Worm (Caenorhabditis elegans) whole organism, young adult: ENCODE results near the gene cyp-13A7.

Experiments
- B0019.2 ChIP-seq: fragments of 200-800 bp; sonication (Bioruptor generic); conservative IDR thresholded peaks from 2 replicates; pipeline ENCODE4 v1.3.6; 2022; ENCODE audit warnings: missing genetic modification reagents, missing genetic modification characterization, missing compliant biosample characterization
- D2030.7 ChIP-seq: fragments of 200-800 bp; sonication (Bioruptor generic); IDR thresholded peaks from 2 replicates; pipeline ENCODE4 v1.3.6; 2022; ENCODE audit warnings: missing genetic modification reagents, missing genetic modification characterization, missing compliant biosample characterization
- F10E7.11 ChIP-seq: sonication (generic microtip); optimal IDR thresholded peaks from 2 replicates; lab custom pipeline; 2017; ENCODE audit warnings: mild to moderate bottlenecking, missing genetic modification characterization, moderate library complexity, missing compliant biosample characterization
- F22D6.2 ChIP-seq: sonication (generic microtip); optimal IDR thresholded peaks from 2 replicates; lab custom pipeline; 2016; ENCODE audit warnings: mild to moderate bottlenecking, missing genetic modification characterization, missing compliant biosample characterization
- F23B12.7 ChIP-seq: sonication (generic microtip); optimal IDR thresholded peaks from 2 replicates; lab custom pipeline; 2017; ENCODE audit warnings: missing genetic modification characterization, mild to moderate bottlenecking, missing compliant biosample characterization, antibody characterized with exemption, moderate library complexity; ENCODE audit not compliant: insufficient read depth
- F37B4.10 ChIP-seq: fragments of 200-800 bp; sonication (Bioruptor generic); IDR thresholded peaks from 2 replicates; pipeline ENCODE4 v1.3.6; 2022; ENCODE audit warnings: missing genetic modification characterization, missing compliant biosample characterization
- F39B2.1 ChIP-seq: fragments of 200-800 bp; sonication (Bioruptor generic); IDR thresholded peaks from 2 replicates; pipeline ENCODE4 v1.3.6; 2022; ENCODE audit warnings: missing genetic modification reagents, missing genetic modification characterization, missing compliant biosample characterization
- F55B11.4 ChIP-seq: sonication (generic microtip); optimal IDR thresholded peaks from 2 replicates; lab custom pipeline; 2016; ENCODE audit warnings: missing compliant biosample characterization, missing genetic modification characterization, borderline replicate concordance; ENCODE audit not compliant: insufficient read depth
- F57A8.1 ChIP-seq: fragments of 200-800 bp; sonication (Bioruptor generic); optimal IDR thresholded peaks from 2 replicates; lab custom pipeline; 2018; ENCODE audit warnings: mild to moderate bottlenecking, missing genetic modification characterization, moderate library complexity, missing compliant biosample characterization
- T07F8.4 ChIP-seq: sonication (generic microtip); optimal IDR thresholded peaks from 2 replicates; lab custom pipeline; 2016; ENCODE audit warnings: mild to moderate bottlenecking, missing genetic modification characterization, moderate library complexity, missing compliant biosample characterization
- Y53F4B.3 ChIP-seq: fragments of 200-800 bp; sonication (Bioruptor generic); IDR thresholded peaks from 2 replicates; pipeline ENCODE4 v1.3.6; 2022; ENCODE audit warnings: missing genetic modification reagents, missing genetic modification characterization, missing compliant biosample characterization
- Y53G8AR.9 ChIP-seq: fragments of 200-800 bp; sonication (Bioruptor generic); conservative IDR thresholded peaks from 2 replicates; pipeline ENCODE4 v1.3.6; 2022; ENCODE audit warnings: missing genetic modification reagents, missing genetic modification characterization, missing compliant biosample characterization
- ama-1 ChIP-seq, 3 experiments: fragments of 150-350 bp in 1 of 3; sonication (generic microtip) in 2 of 3; optimal IDR thresholded peaks; 2 replicates each; lab custom pipeline; 2014 to 2018; ENCODE audit warnings: missing biosample characterization in 2 of 3, missing genetic modification characterization in 2 of 3, missing genetic modification reagents in 2 of 3
- aptf-2 ChIP-seq: fragments of 200-800 bp; sonication (Bioruptor generic); conservative IDR thresholded peaks from 2 replicates; pipeline ENCODE4 v1.3.6; 2022; ENCODE audit warnings: missing genetic modification reagents, missing genetic modification characterization, missing compliant biosample characterization
- aptf-3 ChIP-seq: fragments of 200-800 bp; sonication (Bioruptor generic); IDR thresholded peaks from 2 replicates; pipeline ENCODE4 v1.3.6; 2022; ENCODE audit warnings: missing genetic modification characterization, missing compliant biosample characterization
- attf-3 ChIP-seq: fragments of 200-800 bp; sonication (Bioruptor generic); conservative IDR thresholded peaks from 2 replicates; pipeline ENCODE4 v1.3.6; 2022; ENCODE audit warnings: missing genetic modification reagents, missing genetic modification characterization, missing compliant biosample characterization
- bed-1 ChIP-seq: fragments of 200-800 bp; sonication (Bioruptor generic); IDR thresholded peaks from 2 replicates; pipeline ENCODE4 v1.3.6; 2022; ENCODE audit warnings: missing genetic modification reagents, missing genetic modification characterization, missing compliant biosample characterization
- bed-2 ChIP-seq: fragments of 200-800 bp; sonication (Bioruptor generic); IDR thresholded peaks from 2 replicates; pipeline ENCODE4 v1.3.6; 2022; ENCODE audit warnings: missing genetic modification reagents, missing genetic modification characterization, missing compliant biosample characterization
- ceh-40 ChIP-seq: fragments of 200-800 bp; sonication (Bioruptor generic); IDR thresholded peaks from 2 replicates; pipeline ENCODE4 v1.3.6; 2022; ENCODE audit warnings: missing genetic modification characterization, missing compliant biosample characterization
- dpl-1 ChIP-seq: fragments of 150-350 bp; optimal IDR thresholded peaks from 2 replicates; lab custom pipeline; 2014; ENCODE audit warnings: missing biosample characterization, missing genetic modification reagents, missing genetic modification characterization
- egl-44 ChIP-seq: fragments of 200-800 bp; sonication (Bioruptor generic); IDR thresholded peaks from 2 replicates; pipeline ENCODE4 v1.3.6; 2022; ENCODE audit warnings: missing genetic modification reagents, missing genetic modification characterization, missing compliant biosample characterization
- hlh-12 ChIP-seq: sonication (generic microtip); optimal IDR thresholded peaks from 2 replicates; lab custom pipeline; 2016; ENCODE audit warnings: missing genetic modification characterization, missing compliant biosample characterization
- hrde-1 ChIP-seq: sonication (generic microtip); optimal IDR thresholded peaks from 2 replicates; lab custom pipeline; 2016; ENCODE audit warnings: missing genetic modification characterization, mild to moderate bottlenecking, missing compliant biosample characterization, moderate library complexity, missing genotype, missing genetic modification reagents, borderline replicate concordance
- let-526 ChIP-seq: fragments of 200-800 bp; sonication (Bioruptor generic); IDR thresholded peaks from 2 replicates; pipeline ENCODE4 v1.3.6; 2022; ENCODE audit warnings: missing genetic modification reagents, missing genetic modification characterization, missing compliant biosample characterization
- lin-35 ChIP-seq, 3 experiments: fragments of 150-350 bp in 2 of 3; sonication (generic microtip) in 1 of 3; optimal IDR thresholded peaks; 2 replicates each; lab custom pipeline; 2014 to 2018; ENCODE audit warnings: missing biosample characterization in 3 of 3, missing genetic modification characterization in 3 of 3, missing genetic modification reagents in 3 of 3
- lin-40 ChIP-seq: sonication (generic microtip); optimal IDR thresholded peaks from 2 replicates; lab custom pipeline; 2016; ENCODE audit warnings: missing genetic modification characterization, mild to moderate bottlenecking, missing compliant biosample characterization, missing genotype, missing genetic modification reagents
- madf-10 ChIP-seq: sonication (generic microtip); optimal IDR thresholded peaks from 2 replicates; lab custom pipeline; 2016; ENCODE audit warnings: mild to moderate bottlenecking, missing genetic modification characterization, missing compliant biosample characterization
- madf-3 ChIP-seq: fragments of 200-800 bp; sonication (Bioruptor generic); IDR thresholded peaks from 2 replicates; pipeline ENCODE4 v1.3.6; 2022; ENCODE audit warnings: missing genetic modification reagents, missing genetic modification characterization, missing compliant biosample characterization
- madf-6 ChIP-seq: fragments of 200-800 bp; sonication (Bioruptor generic); IDR thresholded peaks from 2 replicates; pipeline ENCODE4 v1.3.6; 2022; ENCODE audit warnings: missing genetic modification reagents, missing genetic modification characterization, missing compliant biosample characterization
- mes-4 ChIP-seq: sonication (generic microtip); optimal IDR thresholded peaks from 2 replicates; lab custom pipeline; 2016; ENCODE audit warnings: missing genotype, missing genetic modification characterization, missing compliant biosample characterization
- mxl-1 ChIP-seq: sonication (generic microtip); optimal IDR thresholded peaks from 2 replicates; lab custom pipeline; 2016; ENCODE audit warnings: missing genetic modification characterization, missing compliant biosample characterization
- nfya-1 ChIP-seq: sonication (generic microtip); optimal IDR thresholded peaks from 2 replicates; lab custom pipeline; 2017; ENCODE audit warnings: antibody characterized with exemption, missing compliant biosample characterization, missing genetic modification characterization, borderline replicate concordance; ENCODE audit not compliant: insufficient read depth
- nfyb-1 ChIP-seq: fragments of 200-800 bp; sonication (Bioruptor generic); IDR thresholded peaks from 2 replicates; pipeline ENCODE4 v1.3.6; 2022; ENCODE audit warnings: missing genetic modification reagents, missing genetic modification characterization, missing compliant biosample characterization
- nhr-80 ChIP-seq: sonication (generic microtip); optimal IDR thresholded peaks from 2 replicates; lab custom pipeline; 2016; ENCODE audit warnings: missing genetic modification characterization, missing compliant biosample characterization
- nhr-90 ChIP-seq: sonication (generic microtip); optimal IDR thresholded peaks from 2 replicates; lab custom pipeline; 2016; ENCODE audit warnings: missing genotype, mild to moderate bottlenecking, missing genetic modification characterization, missing compliant biosample characterization
- rec-8 ChIP-seq, 2 experiments: sonication (generic microtip); optimal IDR thresholded peaks; 2 replicates each; lab custom pipeline; 2016; ENCODE audit warnings: mild to moderate bottlenecking in 2 of 2, missing genetic modification characterization in 2 of 2, missing genetic modification reagents in 2 of 2, missing genotype in 2 of 2, missing biosample characterization in 1 of 2, missing compliant biosample characterization in 1 of 2, moderate library complexity in 1 of 2
- repo-1 ChIP-seq: sonication (generic microtip); optimal IDR thresholded peaks from 2 replicates; lab custom pipeline; 2017; ENCODE audit warnings: mild to moderate bottlenecking, missing genetic modification characterization, missing compliant biosample characterization
- snpc-3.4 ChIP-seq: sonication (generic microtip); optimal IDR thresholded peaks from 2 replicates; lab custom pipeline; 2017; ENCODE audit warnings: missing genetic modification characterization, mild to moderate bottlenecking, missing compliant biosample characterization, antibody characterized with exemption, moderate library complexity, missing genotype, missing genetic modification reagents
- somi-1 ChIP-seq: fragments of 200-800 bp; sonication (Bioruptor generic); optimal IDR thresholded peaks from 2 replicates; lab custom pipeline; 2018; ENCODE audit warnings: mild to moderate bottlenecking, missing genetic modification characterization, missing compliant biosample characterization
- sptf-2 ChIP-seq: fragments of 200-800 bp; sonication (Bioruptor generic); optimal IDR thresholded peaks from 2 replicates; lab custom pipeline; 2018; ENCODE audit warnings: mild to moderate bottlenecking, missing genetic modification characterization, missing compliant biosample characterization
- unc-62 ChIP-seq: fragments of 150-350 bp; optimal IDR thresholded peaks from 2 replicates; lab custom pipeline; 2014; ENCODE audit warnings: missing biosample characterization, missing genetic modification reagents, missing genetic modification characterization
- xnd-1 ChIP-seq: sonication (generic microtip); optimal IDR thresholded peaks from 2 replicates; lab custom pipeline; 2016; ENCODE audit warnings: missing genotype, missing genetic modification reagents, missing genetic modification characterization, missing compliant biosample characterization
- zfh-2 ChIP-seq: fragments of 200-800 bp; sonication (Bioruptor generic); conservative IDR thresholded peaks from 2 replicates; pipeline ENCODE4 v1.3.6; 2022; ENCODE audit warnings: missing genetic modification reagents, missing genetic modification characterization, missing compliant biosample characterization
- ztf-18 ChIP-seq: sonication (generic microtip); optimal IDR thresholded peaks from 2 replicates; lab custom pipeline; 2016; ENCODE audit warnings: missing genotype, mild to moderate bottlenecking, missing genetic modification characterization, missing compliant biosample characterization
- ztf-25 ChIP-seq: fragments of 200-800 bp; sonication (Bioruptor generic); IDR thresholded peaks from 2 replicates; pipeline ENCODE4 v1.3.6; 2022; ENCODE audit warnings: missing genetic modification reagents, missing genetic modification characterization, missing compliant biosample characterization
- ztf-6 ChIP-seq: fragments of 200-800 bp; sonication (Bioruptor generic); IDR thresholded peaks from 2 replicates; pipeline ENCODE4 v1.3.6; 2022; ENCODE audit warnings: missing genetic modification reagents, missing genetic modification characterization, missing compliant biosample characterization

cyp-13A7 gene

ce11 chrII:9778495-9778894 lies 24.9 kb upstream of the cyp-13A7 start:
- TF ChIP-seq F23B12.7: no peak
- no peak for TF ChIP-seq nfyb-1
- TF ChIP-seq mes-4: no peak
- TF ChIP-seq repo-1 (tag; lab: Kevin White, UChicago): no peak
- no peak for TF ChIP-seq lin-35 (GFP tag; optimal IDR thresholded peaks at IDR 0.05; lab: Kevin White, UChicago)
- no peak for TF ChIP-seq somi-1 (GFP tag; lab: Kevin White, UChicago)
- TF ChIP-seq mxl-1 (tag; lab: Kevin White, UChicago): no peak
- TF ChIP-seq aptf-2 (GFP tag; lab: Robert Waterston, UW): no peak
- TF ChIP-seq dpl-1 (GFP tag; lab: Kevin White, UChicago): no peak
- no peak for TF ChIP-seq lin-40
- TF ChIP-seq T07F8.4: no peak
- no peak for TF ChIP-seq Y53G8AR.9 (GFP tag; lab: Robert Waterston, UW)
- no peak for TF ChIP-seq nfya-1
- TF ChIP-seq egl-44: no peak

ce11 chrII:9781842-9782241 lies 21.6 kb upstream of the cyp-13A7 start, which contains the start of gene cyp-13A1:
Gene cyp-13A1, minus strand, starts transcription at chrII:9781997.
- TF ChIP-seq bed-1 (GFP tag; lab: Robert Waterston, UW): no peak
- no peak for TF ChIP-seq aptf-3 (GFP tag; lab: Robert Waterston, UW)
- TF ChIP-seq nhr-80 (tag; lab: Kevin White, UChicago): peak; percentile 55
- no peak for TF ChIP-seq xnd-1

ce11 chrII:9782337-9782736 lies 21.1 kb upstream of the cyp-13A7 start, which contains the start of gene T10B9.14:
Gene T10B9.14, minus strand, starts transcription at chrII:9782437.
- TF ChIP-seq B0019.2 (GFP tag; lab: Robert Waterston, UW) (no peak), hlh-12 (tag; lab: Kevin White, UChicago) (no peak), madf-10 (no peak), sptf-2 (GFP tag; lab: Kevin White, UChicago) (no peak), zfh-2 (GFP tag; lab: Robert Waterston, UW) (no peak), D2030.7 (no peak), madf-6 (GFP tag; lab: Robert Waterston, UW) (no peak), rec-8 (tag; optimal IDR thresholded peaks at IDR 0.05; lab: Kevin White, UChicago) (no peak), F39B2.1 (GFP tag; lab: Robert Waterston, UW) (no peak), snpc-3.4 (no peak), madf-3 (GFP tag; lab: Robert Waterston, UW) (no peak), F10E7.11 (tag; lab: Kevin White, UChicago) (no peak), ztf-25 (GFP tag; lab: Robert Waterston, UW) (no peak), hrde-1 (tag; lab: Kevin White, UChicago) (no peak), F55B11.4 (no peak), Y53F4B.3 (GFP tag; lab: Robert Waterston, UW) (no peak)

ce11 chrII:9786215-9786614 lies 17.2 kb upstream of the cyp-13A7 start:
- no peak for TF ChIP-seq ztf-6 (GFP tag; lab: Robert Waterston, UW)
- TF ChIP-seq aptf-3 (GFP tag; lab: Robert Waterston, UW): no peak
- TF ChIP-seq ama-1 (optimal IDR thresholded peaks at IDR 0.05; lab: Kevin White, UChicago): no peak
- TF ChIP-seq ama-1 (GFP tag; optimal IDR thresholded peaks at IDR 0.05; lab: Kevin White, UChicago): no peak
- no peak for TF ChIP-seq bed-2 (GFP tag; lab: Robert Waterston, UW)
- no peak for TF ChIP-seq nhr-80 (tag; lab: Kevin White, UChicago)
- no peak for TF ChIP-seq nfyb-1
- no peak for TF ChIP-seq attf-3
- TF ChIP-seq F37B4.10 (GFP tag; lab: Robert Waterston, UW): no peak
- no peak for TF ChIP-seq F57A8.1 (GFP tag; lab: Kevin White, UChicago)
- no peak for TF ChIP-seq F22D6.2 (tag; lab: Kevin White, UChicago)
- no peak for TF ChIP-seq ceh-40 (GFP tag; lab: Robert Waterston, UW)
- TF ChIP-seq nhr-90 (tag; lab: Kevin White, UChicago): no peak
- TF ChIP-seq let-526: no peak
- TF ChIP-seq ztf-18 (tag; lab: Kevin White, UChicago): no peak
- no peak for TF ChIP-seq unc-62 (GFP tag; lab: Kevin White, UChicago)
- no peak for TF ChIP-seq xnd-1
